Fruit fly (Drosophila melanogaster): Measurements from ENCODE around the gene mol.

The mol gene

dm6 chr2L:15000360-15000759, 3.0 kb upstream of the mol start:
- TF ChIP-seq Sox102F (GFP tag; optimal IDR thresholded peaks at IDR 0.05) (no peak), topi (GFP tag; optimal IDR thresholded peaks at IDR 0.05) (no peak), fd85E (GFP tag; optimal IDR thresholded peaks at IDR 0.05) (no peak), Gug (GFP tag; IDR thresholded peaks at IDR 0.05) (no peak)

dm6 chr2L:14995594-14996463, 1.5 kb downstream of the mol start:
- TF ChIP-seq Sox15 (GFP tag; optimal IDR thresholded peaks at IDR 0.05) (peak; percentile 83), CG6854 (GFP tag; optimal IDR thresholded peaks at IDR 0.05) (peak; percentile 89), svp (GFP tag) (peak; percentile 85), salr (GFP tag; optimal IDR thresholded peaks at IDR 0.05) (peak; percentile 87 to 88), fd59A (GFP tag; optimal IDR thresholded peaks at IDR 0.05) (peak; percentile 95), spab (GFP tag; optimal IDR thresholded peaks at IDR 0.05) (peak; percentile 94), CG10631 (GFP tag; optimal IDR thresholded peaks at IDR 0.05) (peak; percentile 97), CG7368 (GFP tag; optimal IDR thresholded peaks at IDR 0.05) (peak; percentile 89), CG16779 (tag; optimal IDR thresholded peaks at IDR 0.05) (peak; percentile 83), CG8319 (GFP tag; optimal IDR thresholded peaks at IDR 0.05) (peak; percentile 86), achi (GFP tag; optimal IDR thresholded peaks at IDR 0.05) (peak; percentile 95), CG32006 (GFP tag; optimal IDR thresholded peaks at IDR 0.05) (peak; percentile 96), Ets96B (tag; optimal IDR thresholded peaks at IDR 0.05) (peak; percentile 98), OdsH (GFP tag; optimal IDR thresholded peaks at IDR 0.05) (peak; percentile 95), Hr38 (GFP tag; optimal IDR thresholded peaks at IDR 0.05) (peak; percentile 13), Gug (GFP tag; IDR thresholded peaks at IDR 0.05) (peak; percentile 94), CG6163 (GFP tag; IDR thresholded peaks at IDR 0.05) (peak; percentile 97), Met (GFP tag; optimal IDR thresholded peaks at IDR 0.05) (peak; percentile 83), Sox14 (GFP tag; optimal IDR thresholded peaks at IDR 0.05) (peak; percentile 78), CG4318 (GFP tag; optimal IDR thresholded peaks at IDR 0.05) (peak; percentile 87), CG31627 (GFP tag; optimal IDR thresholded peaks at IDR 0.05) (peak; percentile 54), eg (GFP tag; IDR thresholded peaks at IDR 0.05) (peak; percentile 97), net (GFP tag; optimal IDR thresholded peaks at IDR 0.05) (peak; percentile 93), CG11902 (GFP tag; optimal IDR thresholded peaks at IDR 0.05) (peak; percentile 83), acj6 (GFP tag; optimal IDR thresholded peaks at IDR 0.05) (peak; percentile 95), dsx (GFP tag; optimal IDR thresholded peaks at IDR 0.05; ENCODE audit: poor library complexity, severe bottlenecking) (peak; percentile 97), Ets21C (GFP tag; optimal IDR thresholded peaks at IDR 0.05) (peak; percentile 66), vri (GFP tag; optimal IDR thresholded peaks at IDR 0.05) (peak; percentile 90), CG9139 (GFP tag; optimal IDR thresholded peaks at IDR 0.05) (peak; percentile 90), cyc (GFP tag; optimal IDR thresholded peaks at IDR 0.05) (peak; percentile 77), CG6792 (GFP tag; optimal IDR thresholded peaks at IDR 0.05) (peak; percentile 91), CG11294 (GFP tag; IDR thresholded peaks at IDR 0.05) (peak; percentile 91), ss (GFP tag; optimal IDR thresholded peaks at IDR 0.05) (peak; percentile 97), Blimp-1 (GFP tag; optimal IDR thresholded peaks at IDR 0.05) (peak; percentile 100), CG6808 (GFP tag; optimal IDR thresholded peaks at IDR 0.05) (peak; percentile 94), dac (GFP tag; optimal IDR thresholded peaks at IDR 0.05) (peak; percentile 77), fd85E (GFP tag; optimal IDR thresholded peaks at IDR 0.05) (peak; percentile 63), CG10669 (GFP tag; optimal IDR thresholded peaks at IDR 0.05) (peak; percentile 95), Eip78C (GFP tag) (peak; percentile 98), CG6276 (GFP tag; optimal IDR thresholded peaks at IDR 0.05) (peak; percentile 86), Eip93F (GFP tag; optimal IDR thresholded peaks at IDR 0.05) (peak; percentile 66), CG8119 (GFP tag; IDR thresholded peaks at IDR 0.05) (peak; percentile 97), CG3032 (tag; optimal IDR thresholded peaks at IDR 0.05) (peak; percentile 97), CG15336 (GFP tag; IDR thresholded peaks at IDR 0.05) (peak; percentile 97), Eip75B (GFP tag; optimal IDR thresholded peaks at IDR 0.05) (peak; percentile 89), CG34406 (GFP tag; optimal IDR thresholded peaks at IDR 0.05) (peak; percentile 96)

Measured in whole organism, prepupa.